Worm (Caenorhabditis elegans): ENCODE measurements around the gene zmp-2.

Gene zmp-2

DNA sequence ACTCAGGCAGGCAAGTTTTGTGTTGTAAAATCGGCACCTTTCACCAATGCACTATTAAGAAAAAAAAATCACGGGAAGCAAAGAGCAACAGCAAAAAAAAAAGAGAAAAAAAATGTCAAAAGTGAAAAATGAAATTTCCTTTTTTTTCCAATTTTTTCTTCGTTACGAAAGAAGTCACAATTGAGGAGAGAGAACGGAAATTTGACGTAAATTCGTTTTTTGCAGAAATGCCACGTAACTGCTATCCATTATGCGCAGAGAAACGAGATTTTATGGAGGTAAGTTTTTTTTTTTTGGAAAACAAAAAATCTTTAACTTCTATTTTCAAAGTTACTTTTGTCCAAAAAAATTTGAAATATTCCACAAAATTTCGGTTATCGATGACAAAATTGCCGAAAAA, 50.5 kb downstream of the zmp-2 start:
- TF ChIP-seq unc-42 (tag; optimal IDR thresholded peaks at IDR 0.05), result peak; percentile 79
- TF ChIP-seq ama-1 (optimal IDR thresholded peaks at IDR 0.05), result no peak

DNA sequence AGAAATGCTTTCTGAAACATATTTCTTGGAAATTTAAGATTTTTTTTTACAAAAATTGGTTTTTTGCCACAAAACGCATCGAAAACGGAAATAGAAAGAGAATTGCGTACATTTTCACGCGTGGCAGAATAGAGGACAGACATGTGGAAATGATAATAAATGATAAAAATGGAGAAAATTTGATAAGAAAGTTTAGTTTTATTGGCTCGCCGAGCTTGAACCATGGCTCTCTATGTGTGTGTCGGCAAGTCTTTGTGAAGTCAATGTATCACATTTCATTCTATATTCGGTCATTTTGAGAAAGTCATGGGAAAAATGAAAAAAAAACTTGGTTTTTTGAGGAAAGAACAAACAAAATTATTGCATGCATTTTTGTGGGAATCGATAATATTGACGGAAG, 51.2 kb downstream of the zmp-2 start:
- no peak for TF ChIP-seq unc-3 (GFP tag; conservative IDR thresholded peaks at IDR 0.05)
- no peak for TF ChIP-seq unc-3 (tag; optimal IDR thresholded peaks at IDR 0.05)
- TF ChIP-seq elt-2 (tag; optimal IDR thresholded peaks at IDR 0.05), result peak; percentile 71
